Worm (Caenorhabditis elegans) whole organism, young adult: Measurements from ENCODE around the gene T24C4.10.

Source experiments
- B0019.2 ChIP-seq: fragments of 200-800 bp; sonication (Bioruptor generic); conservative IDR thresholded peaks from 2 replicates; pipeline ENCODE4 v1.3.6; 2022; ENCODE audit warnings: missing genetic modification reagents, missing genetic modification characterization, missing compliant biosample characterization
- F55B11.4 ChIP-seq: sonication (generic microtip); optimal IDR thresholded peaks from 2 replicates; lab custom pipeline; 2016; ENCODE audit warnings: missing compliant biosample characterization, missing genetic modification characterization, borderline replicate concordance; ENCODE audit not compliant: insufficient read depth
- F57C9.4 ChIP-seq: sonication (generic microtip); optimal IDR thresholded peaks from 2 replicates; lab custom pipeline; 2017; ENCODE audit warnings: mild to moderate bottlenecking, missing genetic modification characterization, missing compliant biosample characterization
- Y53G8AR.9 ChIP-seq: fragments of 200-800 bp; sonication (Bioruptor generic); conservative IDR thresholded peaks from 2 replicates; pipeline ENCODE4 v1.3.6; 2022; ENCODE audit warnings: missing genetic modification reagents, missing genetic modification characterization, missing compliant biosample characterization
- ama-1 ChIP-seq, 3 experiments: fragments of 150-350 bp in 1 of 3; sonication (generic microtip) in 2 of 3; optimal IDR thresholded peaks; 2 replicates each; lab custom pipeline; 2014 to 2018; ENCODE audit warnings: missing biosample characterization in 2 of 3, missing genetic modification characterization in 2 of 3, missing genetic modification reagents in 2 of 3
- attf-5 ChIP-seq: fragments of 200-800 bp; sonication (Bioruptor generic); optimal IDR thresholded peaks from 2 replicates; lab custom pipeline; 2018; ENCODE audit warnings: mild to moderate bottlenecking, missing genetic modification characterization, missing compliant biosample characterization
- attf-6 ChIP-seq: fragments of 200-800 bp; sonication (Bioruptor generic); IDR thresholded peaks from 2 replicates; pipeline ENCODE4 v1.3.6; 2022; ENCODE audit warnings: missing genetic modification reagents, missing genetic modification characterization, missing compliant biosample characterization
- ceh-58 ChIP-seq: fragments of 200-800 bp; sonication (Bioruptor generic); IDR thresholded peaks from 2 replicates; pipeline ENCODE4 v1.3.6; 2022; ENCODE audit warnings: missing genetic modification characterization, missing compliant biosample characterization
- ceh-79 ChIP-seq: sonication (generic microtip); optimal IDR thresholded peaks from 2 replicates; lab custom pipeline; 2017; ENCODE audit warnings: mild to moderate bottlenecking, missing genetic modification characterization, missing compliant biosample characterization
- dox-1 ChIP-seq: fragments of 200-800 bp; sonication (Bioruptor generic); IDR thresholded peaks from 2 replicates; pipeline ENCODE4 v1.3.6; 2022; ENCODE audit warnings: missing genetic modification reagents, missing genetic modification characterization, missing compliant biosample characterization
- him-1 ChIP-seq: sonication (generic microtip); optimal IDR thresholded peaks from 2 replicates; lab custom pipeline; 2016; ENCODE audit warnings: missing genotype, missing genetic modification reagents, missing genetic modification characterization, missing compliant biosample characterization
- hmg-1.2 ChIP-seq: fragments of 200-800 bp; sonication (Bioruptor generic); IDR thresholded peaks from 2 replicates; pipeline ENCODE4 v1.3.6; 2022; ENCODE audit warnings: missing genetic modification reagents, missing genetic modification characterization, missing compliant biosample characterization
- hrde-1 ChIP-seq: sonication (generic microtip); optimal IDR thresholded peaks from 2 replicates; lab custom pipeline; 2016; ENCODE audit warnings: missing genetic modification characterization, mild to moderate bottlenecking, missing compliant biosample characterization, moderate library complexity, missing genotype, missing genetic modification reagents, borderline replicate concordance
- hsf-1 ChIP-seq: fragments of 200-800 bp; sonication (Bioruptor generic); IDR thresholded peaks from 2 replicates; pipeline ENCODE4 v1.3.6; 2022; ENCODE audit warnings: missing genetic modification reagents, missing genetic modification characterization, missing compliant biosample characterization
- lag-1 ChIP-seq: fragments of 200-800 bp; sonication (Bioruptor generic); IDR thresholded peaks from 2 replicates; pipeline ENCODE4 v1.3.6; 2022; ENCODE audit warnings: missing genetic modification reagents, missing genetic modification characterization, missing compliant biosample characterization
- lin-40 ChIP-seq: sonication (generic microtip); optimal IDR thresholded peaks from 2 replicates; lab custom pipeline; 2016; ENCODE audit warnings: missing genetic modification characterization, mild to moderate bottlenecking, missing compliant biosample characterization, missing genotype, missing genetic modification reagents
- lin-54 ChIP-seq: fragments of 200-800 bp; sonication (Bioruptor generic); optimal IDR thresholded peaks from 2 replicates; lab custom pipeline; 2018; ENCODE audit warnings: mild to moderate bottlenecking, missing genetic modification characterization, missing compliant biosample characterization
- madf-10 ChIP-seq: sonication (generic microtip); optimal IDR thresholded peaks from 2 replicates; lab custom pipeline; 2016; ENCODE audit warnings: mild to moderate bottlenecking, missing genetic modification characterization, missing compliant biosample characterization
- mcd-1 ChIP-seq: fragments of 200-800 bp; sonication (Bioruptor generic); IDR thresholded peaks from 2 replicates; pipeline ENCODE4 v1.3.6; 2022; ENCODE audit warnings: missing genetic modification reagents, missing genetic modification characterization, missing compliant biosample characterization
- mel-28 ChIP-seq: sonication (generic microtip); optimal IDR thresholded peaks from 2 replicates; lab custom pipeline; 2016; ENCODE audit warnings: borderline replicate concordance, mild to moderate bottlenecking, missing genetic modification characterization, missing compliant biosample characterization
- nfya-2 ChIP-seq: fragments of 200-800 bp; sonication (Bioruptor generic); IDR thresholded peaks from 2 replicates; pipeline ENCODE4 v1.3.6; 2022; ENCODE audit warnings: missing genetic modification reagents, missing genetic modification characterization, missing compliant biosample characterization
- nfyb-1 ChIP-seq: fragments of 200-800 bp; sonication (Bioruptor generic); IDR thresholded peaks from 2 replicates; pipeline ENCODE4 v1.3.6; 2022; ENCODE audit warnings: missing genetic modification reagents, missing genetic modification characterization, missing compliant biosample characterization
- nhr-120 ChIP-seq: fragments of 200-800 bp; sonication (Bioruptor generic); IDR thresholded peaks from 2 replicates; pipeline ENCODE4 v1.3.6; 2022; ENCODE audit warnings: missing genetic modification characterization, missing compliant biosample characterization
- nhr-179 ChIP-seq: sonication (generic microtip); optimal IDR thresholded peaks from 2 replicates; lab custom pipeline; 2016; ENCODE audit warnings: mild to moderate bottlenecking, missing genetic modification characterization, missing compliant biosample characterization
- pbrm-1 ChIP-seq: fragments of 200-800 bp; sonication (Bioruptor generic); IDR thresholded peaks from 2 replicates; pipeline ENCODE4 v1.3.6; 2022; ENCODE audit warnings: missing genetic modification reagents, missing genetic modification characterization, missing compliant biosample characterization
- rec-8 ChIP-seq, 2 experiments: sonication (generic microtip); optimal IDR thresholded peaks; 2 replicates each; lab custom pipeline; 2016; ENCODE audit warnings: mild to moderate bottlenecking in 2 of 2, missing genetic modification characterization in 2 of 2, missing genetic modification reagents in 2 of 2, missing genotype in 2 of 2, missing biosample characterization in 1 of 2, missing compliant biosample characterization in 1 of 2, moderate library complexity in 1 of 2
- repo-1 ChIP-seq: sonication (generic microtip); optimal IDR thresholded peaks from 2 replicates; lab custom pipeline; 2017; ENCODE audit warnings: mild to moderate bottlenecking, missing genetic modification characterization, missing compliant biosample characterization
- rpc-1 ChIP-seq, 2 experiments: fragments of 150-350 bp in 1 of 2; sonication (generic microtip) in 1 of 2; optimal IDR thresholded peaks; 2 replicates each; lab custom pipeline; 2014 to 2018; ENCODE audit warnings: missing biosample characterization in 1 of 2, missing genetic modification characterization in 1 of 2, missing genetic modification reagents in 1 of 2, missing genotype in 1 of 2
- sdz-38 ChIP-seq: sonication (generic microtip); optimal IDR thresholded peaks from 2 replicates; lab custom pipeline; 2016; ENCODE audit warnings: missing genotype, missing genetic modification characterization, missing compliant biosample characterization
- snpc-1.1 ChIP-seq: sonication (generic microtip); optimal IDR thresholded peaks from 2 replicates; lab custom pipeline; 2017; ENCODE audit warnings: missing genetic modification characterization, mild to moderate bottlenecking, missing compliant biosample characterization, antibody characterized with exemption, moderate library complexity, missing genotype, missing genetic modification reagents; ENCODE audit not compliant: insufficient read depth
- snpc-3.4 ChIP-seq: sonication (generic microtip); optimal IDR thresholded peaks from 2 replicates; lab custom pipeline; 2017; ENCODE audit warnings: missing genetic modification characterization, mild to moderate bottlenecking, missing compliant biosample characterization, antibody characterized with exemption, moderate library complexity, missing genotype, missing genetic modification reagents
- snpc-4 ChIP-seq, 5 experiments: fragments of 150-350 bp in 1 of 5; sonication (generic microtip) in 4 of 5; optimal IDR thresholded peaks; 2 replicates each; lab custom pipeline; 2014 to 2018; ENCODE audit warnings: missing genetic modification characterization in 5 of 5, missing biosample characterization in 3 of 5, antibody characterized with exemption in 2 of 5, mild to moderate bottlenecking in 2 of 5, missing compliant biosample characterization in 2 of 5, missing genotype in 2 of 5, moderate library complexity in 2 of 5, missing genetic modification reagents in 1 of 5
- sptf-2 ChIP-seq: fragments of 200-800 bp; sonication (Bioruptor generic); optimal IDR thresholded peaks from 2 replicates; lab custom pipeline; 2018; ENCODE audit warnings: mild to moderate bottlenecking, missing genetic modification characterization, missing compliant biosample characterization
- zim-3 ChIP-seq: sonication (generic microtip); optimal IDR thresholded peaks from 2 replicates; lab custom pipeline; 2017; ENCODE audit warnings: mild to moderate bottlenecking, missing genetic modification characterization, moderate library complexity, missing compliant biosample characterization
- ztf-26 ChIP-seq: sonication (generic microtip); optimal IDR thresholded peaks from 2 replicates; lab custom pipeline; 2017; ENCODE audit warnings: missing genetic modification characterization, missing compliant biosample characterization
- ztf-28 ChIP-seq: fragments of 200-800 bp; sonication (Bioruptor generic); IDR thresholded peaks from 2 replicates; pipeline ENCODE4 v1.3.6; 2022; ENCODE audit warnings: missing genetic modification reagents, missing genetic modification characterization, missing compliant biosample characterization

Gene T24C4.10

DNA sequence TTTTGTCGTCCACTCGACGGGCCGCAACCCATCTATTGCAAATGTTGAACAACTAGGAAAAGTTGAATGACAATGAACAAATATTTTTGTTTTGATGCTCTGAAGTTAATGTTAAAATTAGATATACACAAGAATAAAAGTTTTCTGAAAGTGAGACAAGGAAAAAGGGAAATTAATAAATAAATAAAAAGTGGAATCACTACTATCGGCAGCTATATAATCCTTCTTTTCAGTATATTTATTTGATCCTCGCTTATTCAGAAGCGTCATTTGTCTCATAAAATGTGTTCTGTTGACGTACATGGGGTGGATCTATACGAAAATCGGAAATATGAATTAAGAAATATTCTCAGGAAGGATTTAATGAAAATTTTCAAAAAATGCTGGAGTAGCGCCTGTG is 35.2 kb upstream of the T24C4.10 start, which contains the start of gene pef-1:
TSS of gene pef-1 (minus strand) at position 101 of the 400 bp plus-strand sequence.
- no peak for TF ChIP-seq dox-1 (GFP tag; lab: Robert Waterston, UW)
- no peak for TF ChIP-seq nfyb-1 (GFP tag; lab: Robert Waterston, UW)
- TF ChIP-seq hsf-1 (GFP tag; lab: Robert Waterston, UW) = no peak
- no peak for TF ChIP-seq ceh-79 (tag; lab: Kevin White, UChicago)
- TF ChIP-seq attf-6 (GFP tag; lab: Robert Waterston, UW) = no peak
- TF ChIP-seq madf-10 (tag; lab: Kevin White, UChicago) = no peak
- TF ChIP-seq nfya-2 (GFP tag; lab: Robert Waterston, UW) = no peak
- no peak for TF ChIP-seq Y53G8AR.9 (GFP tag; lab: Robert Waterston, UW)
- no peak for TF ChIP-seq hmg-1.2
- no peak for TF ChIP-seq ceh-58
- TF ChIP-seq nhr-179 (tag; lab: Kevin White, UChicago) = no peak
- no peak for TF ChIP-seq ztf-28
- TF ChIP-seq sptf-2 (GFP tag; lab: Kevin White, UChicago) = no peak
- TF ChIP-seq lag-1 (GFP tag; lab: Robert Waterston, UW) = no peak
- TF ChIP-seq ama-1 (optimal IDR thresholded peaks at IDR 0.05; lab: Kevin White, UChicago) = no peak
- TF ChIP-seq ama-1 (GFP tag; optimal IDR thresholded peaks at IDR 0.05; lab: Kevin White, UChicago) = no peak
- no peak for TF ChIP-seq nhr-120 (GFP tag; lab: Robert Waterston, UW)

DNA sequence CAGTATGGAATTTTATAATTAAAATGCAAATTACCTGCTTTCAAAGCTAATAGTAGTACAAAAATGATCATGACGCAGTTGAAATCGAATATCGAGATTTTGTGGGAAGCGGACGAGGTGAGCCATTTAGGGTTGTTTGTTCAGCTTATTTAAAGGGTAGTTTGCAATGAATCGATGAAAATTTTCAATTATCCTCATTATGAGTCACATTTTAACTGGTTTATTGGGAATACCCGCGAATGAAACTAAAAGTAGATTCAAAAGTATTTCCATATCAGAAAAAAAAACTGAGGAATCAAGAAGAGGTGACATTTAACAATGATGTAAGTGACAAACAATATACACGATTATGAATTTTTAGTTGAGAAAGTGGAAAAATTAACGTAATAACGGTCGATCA is 28.3 kb upstream of the T24C4.10 start, which contains the start of gene F23H11.7:
TSS of gene F23H11.7 (minus strand) at position 101 of the 400 bp plus-strand sequence.
- TF ChIP-seq F55B11.4 (tag; lab: Kevin White, UChicago) = no peak
- no peak for TF ChIP-seq rpc-1 (optimal IDR thresholded peaks at IDR 0.05; lab: Kevin White, UChicago)
- no peak for TF ChIP-seq rpc-1 (tag; optimal IDR thresholded peaks at IDR 0.05; lab: Kevin White, UChicago)

DNA sequence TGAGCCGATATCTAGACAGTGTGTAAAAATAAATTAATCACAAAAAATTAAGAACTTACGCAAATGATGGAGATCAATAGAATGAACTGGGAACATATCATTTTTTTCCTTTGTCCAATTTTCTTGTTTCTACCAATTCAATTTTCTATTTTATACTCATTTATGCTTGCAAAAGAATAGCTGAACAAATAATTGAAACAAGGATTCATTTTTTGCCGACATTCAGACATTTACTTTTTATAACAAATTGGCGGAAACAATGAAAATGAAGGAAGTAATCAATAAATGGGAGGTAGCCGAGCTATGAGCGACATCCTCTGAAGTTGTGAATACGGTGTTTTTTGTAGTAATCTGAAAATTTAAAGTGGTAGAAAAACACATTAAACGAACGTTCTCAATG is 25.9 kb upstream of the T24C4.10 start, which contains the start of gene idpp-13:
TSS of gene idpp-13 (minus strand) at position 101 of the 400 bp plus-strand sequence.
- TF ChIP-seq repo-1 (tag; lab: Kevin White, UChicago) = no peak
- no peak for TF ChIP-seq mcd-1
- TF ChIP-seq rec-8 (tag; optimal IDR thresholded peaks at IDR 0.05; lab: Kevin White, UChicago) = no peak
- TF ChIP-seq snpc-3.4 (tag; lab: Kevin White, UChicago) = no peak
- TF ChIP-seq attf-5 (GFP tag; lab: Kevin White, UChicago) = no peak
- TF ChIP-seq zim-3 = no peak
- no peak for TF ChIP-seq rpc-1 (optimal IDR thresholded peaks at IDR 0.05; lab: Kevin White, UChicago)
- no peak for TF ChIP-seq rpc-1 (tag; optimal IDR thresholded peaks at IDR 0.05; lab: Kevin White, UChicago)
- no peak for TF ChIP-seq mel-28 (tag; lab: Kevin White, UChicago)
- TF ChIP-seq B0019.2 = no peak
- no peak for TF ChIP-seq lin-54 (GFP tag; lab: Kevin White, UChicago)
- no peak for TF ChIP-seq sdz-38 (tag; lab: Kevin White, UChicago)
- no peak for TF ChIP-seq F57C9.4 (tag; lab: Kevin White, UChicago)
- TF ChIP-seq ceh-79 (tag; lab: Kevin White, UChicago) = no peak
- no peak for TF ChIP-seq lin-40 (tag; lab: Kevin White, UChicago)
- no peak for TF ChIP-seq him-1
- no peak for TF ChIP-seq dox-1 (GFP tag; lab: Robert Waterston, UW)
- TF ChIP-seq ztf-26 (tag; lab: Kevin White, UChicago) = no peak
- no peak for TF ChIP-seq hrde-1 (tag; lab: Kevin White, UChicago)
- TF ChIP-seq, all 124 proteins: peak for 0

DNA sequence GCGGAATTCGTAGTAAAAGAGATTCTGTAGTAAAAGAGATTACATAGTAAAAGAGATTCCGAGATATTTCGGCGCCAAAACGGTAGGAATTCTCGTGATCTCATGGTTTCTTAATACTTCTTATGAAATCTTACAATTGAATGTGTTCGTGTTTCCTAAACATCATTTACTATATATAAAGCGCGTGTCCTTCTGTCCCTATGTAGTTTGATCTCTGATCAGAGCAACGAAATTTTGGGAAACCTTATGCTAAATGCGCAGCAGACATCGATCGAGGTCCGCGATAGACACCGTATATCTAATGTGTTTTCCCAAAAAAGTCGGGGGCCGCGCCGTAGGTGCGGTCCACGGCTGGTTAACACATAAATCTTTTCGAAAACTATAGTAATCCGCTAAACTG is 21.7 kb upstream of the T24C4.10 start:
- TF ChIP-seq hmg-1.2 (peak; percentile 31; the same call in 1 of the 2 replicates), snpc-4 (GFP tag; optimal IDR thresholded peaks at IDR 0.05; lab: Kevin White, UChicago) (peak; percentile 30), snpc-4 (tag; optimal IDR thresholded peaks at IDR 0.05; lab: Kevin White, UChicago) (peak in 1 of 4 experiments; percentile 90), snpc-1.1 (peak; percentile 64), pbrm-1 (0 out of 2 replicates have a peak, but pooled peaks have one; percentile 19), attf-6 (GFP tag; lab: Robert Waterston, UW) (peak; percentile 65; the same call in 1 of the 2 replicates)
